Fruit fly (Drosophila melanogaster) whole organism: ENCODE measurements around the gene CG16710.

Experiments used
- CG8478 ChIP-seq: fragments of >200 bp; optimal IDR thresholded peaks from 2 replicates; lab custom pipeline; 2018; ENCODE audit warnings: inconsistent platforms
- psq ChIP-seq: fragments of >200 bp; optimal IDR thresholded peaks from 2 replicates; lab custom pipeline; 2017

dm6 chr3R:23711195-23711594 is 28.9 kb downstream of the CG16710 start, which contains the start of gene CG10300:
- TF ChIP-seq CG8478 (lab: Kevin White, UChicago) (no peak), psq (lab: Kevin White, UChicago) (no peak)
